Worm (Caenorhabditis elegans) whole organism, mixed stage, embryonic: ENCODE measurements around the gene fbxb-111.
A peak's percentile ranks its signal among the peaks of the same experiment; 100 is the strongest.

Source experiments
- bed-3 ChIP-seq: fragments of 200-800 bp; sonication (Bioruptor generic); optimal IDR thresholded peaks from 3 replicates; lab custom pipeline; 2018; ENCODE audit warnings: mild to moderate bottlenecking, missing genetic modification characterization, moderate library complexity, missing compliant biosample characterization
- blmp-1 ChIP-seq: fragments of 150-350 bp; optimal IDR thresholded peaks from 2 replicates; lab custom pipeline; 2014; ENCODE audit warnings: missing biosample characterization, missing genetic modification characterization
- ceh-39 ChIP-seq: fragments of 150-350 bp; optimal IDR thresholded peaks from 2 replicates; lab custom pipeline; 2014; ENCODE audit warnings: missing biosample characterization, missing genetic modification characterization
- ceh-43 ChIP-seq: fragments of 200-800 bp; sonication (Bioruptor generic); optimal IDR thresholded peaks from 2 replicates; lab custom pipeline; 2018; ENCODE audit warnings: mild to moderate bottlenecking, missing genetic modification characterization, moderate library complexity, missing compliant biosample characterization
- ceh-83 ChIP-seq: fragments of 200-800 bp; sonication (Bioruptor generic); optimal IDR thresholded peaks from 2 replicates; lab custom pipeline; 2018; ENCODE audit warnings: mild to moderate bottlenecking, missing genetic modification characterization, missing compliant biosample characterization
- ces-1 ChIP-seq: fragments of 150-350 bp; optimal IDR thresholded peaks from 2 replicates; lab custom pipeline; 2014; ENCODE audit warnings: missing biosample characterization, missing genetic modification reagents, missing genetic modification characterization
- cnd-1 ChIP-seq: fragments of 200-800 bp; sonication (Bioruptor generic); optimal IDR thresholded peaks from 2 replicates; lab custom pipeline; 2018; ENCODE audit warnings: mild to moderate bottlenecking, missing genetic modification characterization, missing compliant biosample characterization
- drap-1 ChIP-seq: fragments of 200-800 bp; sonication (Bioruptor generic); optimal IDR thresholded peaks from 3 replicates; lab custom pipeline; 2018; ENCODE audit warnings: mild to moderate bottlenecking, missing genetic modification characterization, missing compliant biosample characterization
- elt-1 ChIP-seq: sonication (generic microtip); optimal IDR thresholded peaks from 2 replicates; lab custom pipeline; 2017; ENCODE audit warnings: missing genetic modification characterization, mild to moderate bottlenecking, missing compliant biosample characterization, antibody characterized with exemption, moderate library complexity, borderline replicate concordance; ENCODE audit not compliant: insufficient read depth
- elt-3 ChIP-seq: fragments of 150-350 bp; optimal IDR thresholded peaks from 2 replicates; lab custom pipeline; 2014; ENCODE audit warnings: missing biosample characterization, missing genetic modification characterization
- ham-2 ChIP-seq: fragments of 200-800 bp; sonication (Bioruptor generic); optimal IDR thresholded peaks from 2 replicates; lab custom pipeline; 2018; ENCODE audit warnings: mild to moderate bottlenecking, missing genetic modification characterization, missing compliant biosample characterization
- hlh-1 ChIP-seq: fragments of 150-350 bp; optimal IDR thresholded peaks from 2 replicates; lab custom pipeline; 2014; ENCODE audit warnings: missing biosample characterization, missing genetic modification reagents, missing genetic modification characterization
- lin-13 ChIP-seq: fragments of 150-350 bp; optimal IDR thresholded peaks from 2 replicates; lab custom pipeline; 2014; ENCODE audit warnings: missing biosample characterization, missing genetic modification characterization
- lsy-2 ChIP-seq: fragments of 150-350 bp; optimal IDR thresholded peaks from 2 replicates; lab custom pipeline; 2014; ENCODE audit warnings: missing biosample characterization, missing genetic modification characterization
- mls-2 ChIP-seq: sonication (generic microtip); optimal IDR thresholded peaks from 2 replicates; lab custom pipeline; 2016; ENCODE audit warnings: mild to moderate bottlenecking, missing genetic modification characterization, moderate library complexity, missing compliant biosample characterization
- nhr-12 ChIP-seq: fragments of 150-350 bp; optimal IDR thresholded peaks from 2 replicates; lab custom pipeline; 2014; ENCODE audit warnings: missing biosample characterization, missing genetic modification characterization
- nhr-2 ChIP-seq: fragments of 150-350 bp; optimal IDR thresholded peaks from 2 replicates; lab custom pipeline; 2014; ENCODE audit warnings: missing biosample characterization, missing genetic modification characterization
- nhr-76 ChIP-seq: sonication (generic microtip); optimal IDR thresholded peaks from 2 replicates; lab custom pipeline; 2017; ENCODE audit warnings: missing biosample characterization, missing genetic modification characterization
- pha-4 ChIP-seq: fragments of 150-350 bp; optimal IDR thresholded peaks from 2 replicates; lab custom pipeline; 2018; ENCODE audit warnings: missing biosample characterization, missing genetic modification reagents, missing genetic modification characterization
- sem-2 ChIP-seq: fragments of 200-800 bp; sonication (Bioruptor generic); optimal IDR thresholded peaks from 2 replicates; lab custom pipeline; 2018; ENCODE audit warnings: mild to moderate bottlenecking, missing genetic modification characterization, missing compliant biosample characterization
- sptf-1 ChIP-seq: sonication (generic microtip); optimal IDR thresholded peaks from 2 replicates; lab custom pipeline; 2017; ENCODE audit warnings: mild to moderate bottlenecking, missing genetic modification characterization, moderate library complexity, missing compliant biosample characterization
- tbx-8 ChIP-seq: fragments of 200-800 bp; sonication (Bioruptor generic); optimal IDR thresholded peaks from 2 replicates; lab custom pipeline; 2018; ENCODE audit warnings: mild to moderate bottlenecking, missing genetic modification characterization, moderate library complexity, missing compliant biosample characterization
- unc-120 ChIP-seq: sonication (generic microtip); optimal IDR thresholded peaks from 2 replicates; lab custom pipeline; 2017; ENCODE audit warnings: missing genetic modification characterization, missing compliant biosample characterization; ENCODE audit not compliant: poor library complexity, severe bottlenecking
- unc-39 ChIP-seq: fragments of 150-350 bp; optimal IDR thresholded peaks from 2 replicates; lab custom pipeline; 2014; ENCODE audit warnings: missing biosample characterization, missing genetic modification characterization
- zip-8 ChIP-seq: fragments of 150-350 bp; optimal IDR thresholded peaks from 2 replicates; lab custom pipeline; 2014; ENCODE audit warnings: missing biosample characterization, missing genetic modification characterization
- ztf-11 ChIP-seq: fragments of 150-350 bp; optimal IDR thresholded peaks from 2 replicates; lab custom pipeline; 2014; ENCODE audit warnings: missing biosample characterization, missing genetic modification characterization

The fbxb-111 gene

DNA sequence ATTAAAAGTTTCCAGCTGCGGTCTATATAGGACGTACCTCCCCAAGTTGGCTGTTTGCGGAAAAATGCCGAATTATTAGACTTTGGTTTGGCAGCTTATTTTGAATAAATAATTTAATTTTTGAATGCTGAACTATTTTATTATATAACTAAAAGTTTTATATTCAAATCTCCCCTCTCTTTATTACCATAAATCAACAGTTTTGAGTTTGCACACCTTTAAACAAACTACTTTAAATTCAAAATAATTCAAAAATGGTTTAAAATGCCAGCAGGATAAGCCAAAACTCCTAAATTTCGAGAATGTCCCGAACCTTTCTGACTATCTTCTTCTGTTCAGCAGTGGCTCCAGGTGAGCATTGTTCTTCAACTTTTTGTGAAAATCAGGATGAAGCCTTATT is 4.4 kb upstream of the fbxb-111 start, which contains the start of gene F08D12.3:
TSS of gene F08D12.3 (plus strand) at position 301 of the 400 bp plus-strand sequence.
- TF ChIP-seq drap-1 (GFP tag; lab: Kevin White, UChicago) (no peak), unc-120 (tag; lab: Kevin White, UChicago) (no peak), mls-2 (tag; lab: Kevin White, UChicago) (no peak), ztf-11 (tag; lab: Kevin White, UChicago) (no peak), ces-1 (no peak), ceh-83 (GFP tag; lab: Kevin White, UChicago) (no peak), blmp-1 (tag; lab: Kevin White, UChicago) (no peak), tbx-8 (GFP tag; lab: Kevin White, UChicago) (no peak), sem-2 (GFP tag; lab: Kevin White, UChicago) (no peak), ceh-39 (tag; lab: Kevin White, UChicago) (no peak), ceh-43 (no peak), elt-3 (tag; lab: Kevin White, UChicago) (no peak), nhr-76 (tag; lab: Kevin White, UChicago) (no peak), sptf-1 (tag; lab: Kevin White, UChicago) (no peak), unc-39 (tag; lab: Kevin White, UChicago) (no peak), hlh-1 (tag; lab: Kevin White, UChicago) (no peak), nhr-12 (tag; lab: Kevin White, UChicago) (no peak), bed-3 (GFP tag; lab: Kevin White, UChicago) (no peak), ham-2 (GFP tag; lab: Kevin White, UChicago) (no peak)

DNA sequence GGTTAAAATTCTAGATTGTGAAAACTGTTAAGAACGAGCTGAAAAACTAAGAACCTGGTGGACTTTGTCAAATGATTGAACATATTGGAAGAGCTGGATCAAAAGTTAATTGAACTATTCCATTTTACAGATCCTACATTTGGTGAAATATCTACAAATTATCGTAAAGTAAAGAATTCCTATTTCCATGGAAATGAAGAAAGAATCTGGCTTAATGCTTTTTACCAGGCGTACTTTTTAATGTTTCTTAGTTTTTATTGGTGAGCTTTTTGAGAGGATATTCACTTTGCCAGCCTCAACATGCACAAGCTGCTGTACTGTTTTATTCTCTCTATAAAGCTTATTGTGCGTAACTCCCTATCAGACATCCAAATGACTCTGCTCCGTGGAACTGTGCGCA is 3.0 kb upstream of the fbxb-111 start, which contains the start of gene F08D12.4:
TSS of gene F08D12.4 (plus strand) at position 301 of the 400 bp plus-strand sequence.
- TF ChIP-seq lin-13 (no peak), zip-8 (tag; lab: Kevin White, UChicago) (no peak), lsy-2 (tag; lab: Kevin White, UChicago) (no peak), unc-39 (tag; lab: Kevin White, UChicago) (no peak), ceh-43 (no peak), nhr-76 (tag; lab: Kevin White, UChicago) (no peak)
- TF ChIP-seq, all 35 proteins: peak for 0

ce11 chrII:2773534-2773933 is 1.3 kb downstream of the fbxb-111 start, which contains the start of gene sdz-9:
Gene sdz-9, minus strand, starts transcription at chrII:2773634.
- TF ChIP-seq ces-1 (no peak), zip-8 (tag; lab: Kevin White, UChicago) (no peak), lsy-2 (tag; lab: Kevin White, UChicago) (no peak), sptf-1 (tag; lab: Kevin White, UChicago) (no peak)

ce11 chrII:2772166-2772565 is 2.6 kb downstream of the fbxb-111 start, which contains the start of gene sdz-10:
Gene sdz-10, minus strand, starts transcription at chrII:2772266.
- TF ChIP-seq hlh-1 (tag; lab: Kevin White, UChicago) (no peak), drap-1 (GFP tag; lab: Kevin White, UChicago) (no peak), ceh-39 (tag; lab: Kevin White, UChicago) (peak; percentile 18)

- TF ChIP-seq zip-8 (tag; lab: Kevin White, UChicago) = no peak
- no peak for TF ChIP-seq drap-1 (GFP tag; lab: Kevin White, UChicago)
- TF ChIP-seq ceh-39 (tag; lab: Kevin White, UChicago) = peak; percentile 38
- no peak for TF ChIP-seq nhr-2 (tag; lab: Kevin White, UChicago)
- peak; percentile 59 for TF ChIP-seq cnd-1 (tag; lab: Kevin White, UChicago)
These were observed 4.0 kb downstream of the fbxb-111 start, which contains the start of gene fbxb-105 for ce11 chrII:2770788-2771187. Gene fbxb-105, minus strand, starts transcription at chrII:2770888.

ce11 chrII:2769021-2769420 is 5.8 kb downstream of the fbxb-111 start, which contains the start of gene F08D12.7:
Gene F08D12.7, minus strand, starts transcription at chrII:2769121.
- peak; percentile 88 for TF ChIP-seq hlh-1 (tag; lab: Kevin White, UChicago)
- TF ChIP-seq ceh-39 (tag; lab: Kevin White, UChicago) = no peak

DNA sequence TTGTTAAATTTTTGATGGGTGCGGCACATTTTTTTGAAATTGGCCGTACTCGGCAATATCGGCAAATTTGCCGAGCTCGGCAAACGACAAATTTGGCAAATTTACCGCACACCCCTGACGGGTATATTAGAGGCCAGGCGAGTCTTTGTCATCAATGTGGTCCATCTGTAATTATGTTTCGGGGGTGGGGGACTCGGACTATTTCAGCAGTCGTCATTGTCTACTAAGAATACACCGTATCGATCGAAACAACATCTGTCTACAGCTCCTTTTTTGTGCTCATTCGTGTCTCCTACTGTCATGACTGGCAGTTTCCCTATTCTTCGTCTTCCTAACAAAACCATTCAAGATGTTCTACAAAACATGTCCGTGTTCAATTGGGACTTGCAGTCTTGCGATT is 8.5 kb downstream of the fbxb-111 start, which contains the start of gene F08D12.15:
TSS of gene F08D12.15 (plus strand) at position 301 of the 400 bp plus-strand sequence.
- TF ChIP-seq pha-4 (no peak), ham-2 (GFP tag; lab: Kevin White, UChicago) (no peak), hlh-1 (tag; lab: Kevin White, UChicago) (no peak), tbx-8 (GFP tag; lab: Kevin White, UChicago) (no peak), nhr-76 (tag; lab: Kevin White, UChicago) (no peak), elt-1 (tag; lab: Kevin White, UChicago) (no peak)
- TF ChIP-seq, all 35 proteins: peak for 0
